Worm (Caenorhabditis elegans) whole organism, late embryonic: Measurements from ENCODE around the gene sptl-2.

Experiments
- C08G9.2 ChIP-seq: sonication (generic microtip); optimal IDR thresholded peaks from 2 replicates; lab custom pipeline; 2016; ENCODE audit warnings: mild to moderate bottlenecking, missing genetic modification characterization, moderate library complexity, missing compliant biosample characterization
- F13H6.1 ChIP-seq: sonication (generic microtip); optimal IDR thresholded peaks from 2 replicates; lab custom pipeline; 2016; ENCODE audit warnings: missing genetic modification characterization, missing compliant biosample characterization
- K09A11.1 ChIP-seq: sonication (generic microtip); optimal IDR thresholded peaks from 2 replicates; lab custom pipeline; 2017; ENCODE audit warnings: antibody characterized with exemption, mild to moderate bottlenecking, missing genetic modification characterization, missing compliant biosample characterization; ENCODE audit not compliant: insufficient read depth
- T23F11.4 ChIP-seq: fragments of 200-800 bp; sonication (Bioruptor generic); optimal IDR thresholded peaks from 2 replicates; lab custom pipeline; 2018; ENCODE audit warnings: mild to moderate bottlenecking, missing genetic modification characterization, missing compliant biosample characterization
- ama-1 ChIP-seq: fragments of 150-350 bp; optimal IDR thresholded peaks from 2 replicates; lab custom pipeline; 2014
- ceh-14 ChIP-seq: sonication (generic microtip); optimal IDR thresholded peaks from 2 replicates; lab custom pipeline; 2016; ENCODE audit warnings: missing genotype, missing genetic modification characterization, missing compliant biosample characterization
- ceh-18 ChIP-seq: sonication (generic microtip); optimal IDR thresholded peaks from 2 replicates; lab custom pipeline; 2016; ENCODE audit warnings: missing genetic modification characterization, missing compliant biosample characterization
- ceh-19 ChIP-seq: fragments of 200-800 bp; sonication (Bioruptor generic); optimal IDR thresholded peaks from 2 replicates; lab custom pipeline; 2018; ENCODE audit warnings: mild to moderate bottlenecking, missing genetic modification characterization, missing compliant biosample characterization
- ceh-30 ChIP-seq: fragments of 150-350 bp; optimal IDR thresholded peaks from 2 replicates; lab custom pipeline; 2014; ENCODE audit warnings: missing biosample characterization, missing genetic modification characterization
- ceh-31 ChIP-seq: sonication (generic microtip); optimal IDR thresholded peaks from 2 replicates; lab custom pipeline; 2016; ENCODE audit warnings: missing genetic modification characterization, missing compliant biosample characterization
- ceh-45 ChIP-seq: fragments of 200-800 bp; sonication (Bioruptor generic); IDR thresholded peaks from 2 replicates; pipeline ENCODE4 v1.3.6; 2022; ENCODE audit warnings: missing genetic modification reagents, missing genetic modification characterization, missing compliant biosample characterization
- ceh-48 ChIP-seq: sonication (generic microtip); optimal IDR thresholded peaks from 2 replicates; lab custom pipeline; 2016; ENCODE audit warnings: missing genetic modification characterization, inconsistent platforms, missing compliant biosample characterization
- ceh-6 ChIP-seq: fragments of 200-800 bp; sonication (Bioruptor generic); optimal IDR thresholded peaks from 2 replicates; lab custom pipeline; 2018; ENCODE audit warnings: mild to moderate bottlenecking, missing genetic modification characterization, missing compliant biosample characterization
- ceh-9 ChIP-seq: sonication (generic microtip); optimal IDR thresholded peaks from 2 replicates; lab custom pipeline; 2016; ENCODE audit warnings: mild to moderate bottlenecking, missing genetic modification characterization, inconsistent platforms, missing compliant biosample characterization
- che-1 ChIP-seq: sonication (generic microtip); optimal IDR thresholded peaks from 2 replicates; lab custom pipeline; 2016; ENCODE audit warnings: mild to moderate bottlenecking, missing genetic modification characterization, missing compliant biosample characterization
- ets-4 ChIP-seq: sonication (generic microtip); optimal IDR thresholded peaks from 2 replicates; lab custom pipeline; 2016; ENCODE audit warnings: missing genetic modification characterization, missing compliant biosample characterization
- eyg-1 ChIP-seq: sonication (generic microtip); optimal IDR thresholded peaks from 2 replicates; lab custom pipeline; 2016; ENCODE audit warnings: missing genotype, missing genetic modification characterization, missing compliant biosample characterization
- fkh-10 ChIP-seq: fragments of 150-350 bp; optimal IDR thresholded peaks from 2 replicates; lab custom pipeline; 2014; ENCODE audit warnings: missing biosample characterization, missing genetic modification reagents, missing genetic modification characterization
- gmeb-2 ChIP-seq: sonication (generic microtip); optimal IDR thresholded peaks from 2 replicates; lab custom pipeline; 2016; ENCODE audit warnings: missing genetic modification characterization, inconsistent platforms, missing compliant biosample characterization
- hlh-13 ChIP-seq: fragments of 200-800 bp; sonication (Bioruptor generic); optimal IDR thresholded peaks from 2 replicates; lab custom pipeline; 2018; ENCODE audit warnings: mild to moderate bottlenecking, missing genetic modification characterization, missing compliant biosample characterization
- hlh-15 ChIP-seq: sonication (generic microtip); optimal IDR thresholded peaks from 2 replicates; lab custom pipeline; 2016; ENCODE audit warnings: missing genetic modification characterization, missing compliant biosample characterization
- hlh-30 ChIP-seq: sonication (generic microtip); optimal IDR thresholded peaks from 2 replicates; lab custom pipeline; 2017; ENCODE audit warnings: antibody characterized with exemption, missing genetic modification characterization, missing compliant biosample characterization; ENCODE audit not compliant: insufficient read depth
- hlh-6 ChIP-seq: sonication (generic microtip); optimal IDR thresholded peaks from 2 replicates; lab custom pipeline; 2016; ENCODE audit warnings: missing genotype, missing genetic modification characterization, missing compliant biosample characterization
- nfya-1 ChIP-seq: sonication (generic microtip); optimal IDR thresholded peaks from 2 replicates; lab custom pipeline; 2017; ENCODE audit warnings: missing genetic modification characterization, mild to moderate bottlenecking, missing compliant biosample characterization, antibody characterized with exemption, moderate library complexity
- pag-3 ChIP-seq: sonication (generic microtip); optimal IDR thresholded peaks from 2 replicates; lab custom pipeline; 2016; ENCODE audit warnings: missing compliant biosample characterization, missing genetic modification characterization, borderline replicate concordance
- pat-9 ChIP-seq: fragments of 200-800 bp; sonication (Bioruptor generic); optimal IDR thresholded peaks from 2 replicates; lab custom pipeline; 2018; ENCODE audit warnings: mild to moderate bottlenecking, missing genetic modification characterization, moderate library complexity, missing compliant biosample characterization
- pax-1 ChIP-seq: fragments of 150-350 bp; optimal IDR thresholded peaks from 2 replicates; lab custom pipeline; 2014; ENCODE audit warnings: missing biosample characterization, missing genetic modification characterization
- pha-4 ChIP-seq: fragments of 150-350 bp; optimal IDR thresholded peaks from 2 replicates; lab custom pipeline; 2018; ENCODE audit warnings: missing biosample characterization, missing genetic modification reagents, missing genetic modification characterization
- pros-1 ChIP-seq: fragments of 150-350 bp; optimal IDR thresholded peaks from 2 replicates; lab custom pipeline; 2014; ENCODE audit warnings: missing biosample characterization, missing genetic modification reagents, missing genetic modification characterization
- ref-2 ChIP-seq: sonication (generic microtip); optimal IDR thresholded peaks from 2 replicates; lab custom pipeline; 2016; ENCODE audit warnings: missing genetic modification characterization, missing compliant biosample characterization
- rnt-1 ChIP-seq: sonication (generic microtip); optimal IDR thresholded peaks from 2 replicates; lab custom pipeline; 2016; ENCODE audit warnings: missing genetic modification characterization, missing compliant biosample characterization
- sox-2 ChIP-seq: fragments of 200-800 bp; sonication (Bioruptor generic); IDR thresholded peaks from 2 replicates; pipeline ENCODE4 v1.3.6; 2022; ENCODE audit warnings: missing genetic modification reagents, missing genetic modification characterization, missing compliant biosample characterization
- sox-4 ChIP-seq: sonication (generic microtip); optimal IDR thresholded peaks from 2 replicates; lab custom pipeline; 2017; ENCODE audit warnings: mild to moderate bottlenecking, missing genetic modification characterization, inconsistent platforms, missing compliant biosample characterization
- ttx-3 ChIP-seq: sonication (generic microtip); optimal IDR thresholded peaks from 2 replicates; lab custom pipeline; 2016; ENCODE audit warnings: missing genetic modification reagents, missing genetic modification characterization, missing compliant biosample characterization
- unc-3 ChIP-seq, 2 experiments: fragments of 200-800 bp in 1 of 2; sonication (Bioruptor generic) in 1 of 2; sonication (generic microtip) in 1 of 2; conservative IDR thresholded peaks in 1 of 2; optimal IDR thresholded peaks in 1 of 2; 2 replicates each; pipeline versions ENCODE4 v1.3.6 to Lab custom; 2016 to 2022; ENCODE audit warnings: missing compliant biosample characterization in 2 of 2, missing genetic modification characterization in 2 of 2, missing genetic modification reagents in 1 of 2
- unc-86 ChIP-seq: sonication (generic microtip); optimal IDR thresholded peaks from 2 replicates; lab custom pipeline; 2016; ENCODE audit warnings: missing genetic modification characterization, missing compliant biosample characterization
- zip-5 ChIP-seq: sonication (generic microtip); optimal IDR thresholded peaks from 2 replicates; lab custom pipeline; 2016; ENCODE audit warnings: missing genetic modification characterization, missing compliant biosample characterization

Gene sptl-2

DNA sequence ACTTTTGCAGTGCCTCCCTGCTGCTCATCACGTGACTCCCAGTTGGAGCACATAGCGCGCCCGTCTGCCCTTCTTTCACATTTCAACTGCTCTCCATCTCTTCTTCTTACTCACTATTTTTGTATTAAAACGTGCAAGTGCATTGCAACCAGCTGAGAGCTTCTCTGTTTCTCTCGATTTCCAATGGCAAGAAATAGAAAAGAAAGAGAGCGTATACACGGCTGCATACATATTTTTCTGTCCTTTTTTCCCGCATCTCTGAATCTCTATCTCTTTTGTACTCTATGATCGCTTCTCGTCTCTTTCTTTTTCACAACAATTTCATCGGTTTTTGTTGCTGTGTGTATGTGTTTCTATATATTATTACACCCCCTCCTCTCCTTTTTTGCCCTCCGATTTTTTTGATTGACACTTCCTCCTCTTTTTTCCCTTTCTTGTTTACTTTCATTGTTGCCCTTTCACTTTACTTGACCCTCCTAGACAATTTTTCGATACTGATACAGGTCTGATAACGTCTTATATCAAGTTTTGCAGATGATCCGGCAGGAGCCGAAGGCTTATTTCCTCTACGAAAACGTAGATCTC is 16.0 kb upstream of the sptl-2 start, which contains the start of gene Y97E10AR.1 (continued):
- TF ChIP-seq C08G9.2 (tag; lab: Kevin White, UChicago) (peak; percentile 18), pros-1 (tag; lab: Kevin White, UChicago) (peak; percentile 68), ceh-6 (no peak), hlh-30 (tag; lab: Kevin White, UChicago) (peak; percentile 92), unc-3 (GFP tag; conservative IDR thresholded peaks at IDR 0.05; lab: Robert Waterston, UW) (no peak), unc-3 (tag; optimal IDR thresholded peaks at IDR 0.05; lab: Kevin White, UChicago) (peak; percentile 47), pag-3 (tag; lab: Kevin White, UChicago) (peak; percentile 3), ttx-3 (tag; lab: Kevin White, UChicago) (no peak), ref-2 (tag; lab: Kevin White, UChicago) (peak; percentile 53), zip-5 (tag; lab: Kevin White, UChicago) (no peak), ceh-45 (GFP tag; lab: Robert Waterston, UW) (no peak), F13H6.1 (tag; lab: Kevin White, UChicago) (peak; percentile 68), ceh-19 (peak; percentile 78), ama-1 (lab: Kevin White, UChicago) (no peak), ceh-48 (tag; lab: Kevin White, UChicago) (peak; percentile 39), ets-4 (tag; lab: Kevin White, UChicago) (peak; percentile 61), sox-4 (tag; lab: Kevin White, UChicago) (no peak), sox-2 (GFP tag; lab: Robert Waterston, UW) (no peak), ceh-31 (tag; lab: Kevin White, UChicago) (peak; percentile 89), gmeb-2 (no peak), ceh-14 (tag; lab: Kevin White, UChicago) (peak; percentile 77), pat-9 (tag; lab: Kevin White, UChicago) (no peak), rnt-1 (tag; lab: Kevin White, UChicago) (peak; percentile 58), nfya-1 (tag; lab: Kevin White, UChicago) (peak; percentile 86), che-1 (tag; lab: Kevin White, UChicago) (no peak), hlh-15 (tag; lab: Kevin White, UChicago) (no peak), ceh-18 (peak; percentile 98), T23F11.4 (GFP tag; lab: Kevin White, UChicago) (no peak), pha-4 (tag; lab: Kevin White, UChicago) (no peak), hlh-6 (tag; lab: Kevin White, UChicago) (no peak), fkh-10 (GFP tag; lab: Kevin White, UChicago) (no peak), eyg-1 (no peak), ceh-30 (tag; lab: Kevin White, UChicago) (peak; percentile 50), ceh-9 (tag; lab: Kevin White, UChicago) (no peak), hlh-13 (no peak), K09A11.1 (tag; lab: Kevin White, UChicago) (peak; percentile 39), unc-86 (tag; lab: Kevin White, UChicago) (no peak)
- TF ChIP-seq, all 69 proteins: peak for 31

DNA sequence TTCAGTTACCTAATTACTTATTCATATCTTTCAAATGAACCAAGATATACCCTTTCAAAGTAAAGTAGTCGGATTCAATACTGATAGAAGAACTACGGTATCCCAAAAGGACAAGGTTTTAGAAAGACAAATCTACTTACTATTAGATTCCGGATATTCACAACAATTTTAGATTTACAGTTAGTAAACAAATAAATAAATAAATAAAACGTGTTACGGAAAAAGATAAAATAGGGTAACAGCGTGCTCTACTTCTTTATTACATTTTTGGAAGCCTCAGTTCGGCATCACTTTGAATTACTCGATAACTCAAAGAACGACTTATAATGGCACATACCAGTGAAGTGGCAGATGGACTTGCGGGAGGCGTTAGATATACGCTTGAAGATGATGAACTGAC is 12.0 kb upstream of the sptl-2 start, which contains the start of gene Y97E10AR.8:
Y97E10AR.8 (plus strand) TSS at position 301 of the 400 bp plus-strand sequence.
- TF ChIP-seq pax-1 (tag; lab: Kevin White, UChicago) (no peak), T23F11.4 (GFP tag; lab: Kevin White, UChicago) (no peak), hlh-15 (tag; lab: Kevin White, UChicago) (no peak), gmeb-2 (no peak)
- TF ChIP-seq, all 69 proteins: peak for 0
